Worm (Caenorhabditis elegans) whole organism, late embryonic: ENCODE results near the gene B0416.7.

Experiments used
- C08G9.2 ChIP-seq: sonication (generic microtip); optimal IDR thresholded peaks from 2 replicates; lab custom pipeline; 2016; ENCODE audit warnings: mild to moderate bottlenecking, missing genetic modification characterization, moderate library complexity, missing compliant biosample characterization
- C38D4.7 ChIP-seq: fragments of 200-800 bp; sonication (Bioruptor generic); optimal IDR thresholded peaks from 2 replicates; lab custom pipeline; 2018; ENCODE audit warnings: mild to moderate bottlenecking, missing genetic modification characterization, moderate library complexity, missing compliant biosample characterization
- ahr-1 ChIP-seq: sonication (generic microtip); optimal IDR thresholded peaks from 2 replicates; lab custom pipeline; 2016; ENCODE audit warnings: missing genetic modification characterization, missing compliant biosample characterization
- ceh-18 ChIP-seq: sonication (generic microtip); optimal IDR thresholded peaks from 2 replicates; lab custom pipeline; 2016; ENCODE audit warnings: missing genetic modification characterization, missing compliant biosample characterization
- ceh-19 ChIP-seq: fragments of 200-800 bp; sonication (Bioruptor generic); optimal IDR thresholded peaks from 2 replicates; lab custom pipeline; 2018; ENCODE audit warnings: mild to moderate bottlenecking, missing genetic modification characterization, missing compliant biosample characterization
- ceh-22 ChIP-seq: sonication (generic microtip); optimal IDR thresholded peaks from 2 replicates; lab custom pipeline; 2017; ENCODE audit warnings: missing biosample characterization, missing genetic modification characterization
- ceh-30 ChIP-seq: fragments of 150-350 bp; optimal IDR thresholded peaks from 2 replicates; lab custom pipeline; 2014; ENCODE audit warnings: missing biosample characterization, missing genetic modification characterization
- ceh-31 ChIP-seq: sonication (generic microtip); optimal IDR thresholded peaks from 2 replicates; lab custom pipeline; 2016; ENCODE audit warnings: missing genetic modification characterization, missing compliant biosample characterization
- ceh-9 ChIP-seq: sonication (generic microtip); optimal IDR thresholded peaks from 2 replicates; lab custom pipeline; 2016; ENCODE audit warnings: mild to moderate bottlenecking, missing genetic modification characterization, inconsistent platforms, missing compliant biosample characterization
- dmd-4 ChIP-seq: sonication (generic microtip); optimal IDR thresholded peaks from 2 replicates; lab custom pipeline; 2016; ENCODE audit warnings: borderline replicate concordance, missing genetic modification characterization, missing compliant biosample characterization
- eyg-1 ChIP-seq: sonication (generic microtip); optimal IDR thresholded peaks from 2 replicates; lab custom pipeline; 2016; ENCODE audit warnings: missing genotype, missing genetic modification characterization, missing compliant biosample characterization
- fkh-10 ChIP-seq: fragments of 150-350 bp; optimal IDR thresholded peaks from 2 replicates; lab custom pipeline; 2014; ENCODE audit warnings: missing biosample characterization, missing genetic modification reagents, missing genetic modification characterization
- hlh-13 ChIP-seq: fragments of 200-800 bp; sonication (Bioruptor generic); optimal IDR thresholded peaks from 2 replicates; lab custom pipeline; 2018; ENCODE audit warnings: mild to moderate bottlenecking, missing genetic modification characterization, missing compliant biosample characterization
- hlh-15 ChIP-seq: sonication (generic microtip); optimal IDR thresholded peaks from 2 replicates; lab custom pipeline; 2016; ENCODE audit warnings: missing genetic modification characterization, missing compliant biosample characterization
- lim-6 ChIP-seq: sonication (generic microtip); optimal IDR thresholded peaks from 2 replicates; lab custom pipeline; 2016; ENCODE audit warnings: missing genetic modification characterization, missing compliant biosample characterization
- nfya-1 ChIP-seq: sonication (generic microtip); optimal IDR thresholded peaks from 2 replicates; lab custom pipeline; 2017; ENCODE audit warnings: missing genetic modification characterization, mild to moderate bottlenecking, missing compliant biosample characterization, antibody characterized with exemption, moderate library complexity
- npax-4 ChIP-seq: sonication (generic microtip); optimal IDR thresholded peaks from 2 replicates; lab custom pipeline; 2016; ENCODE audit warnings: missing genetic modification characterization, missing compliant biosample characterization
- pax-1 ChIP-seq: fragments of 150-350 bp; optimal IDR thresholded peaks from 2 replicates; lab custom pipeline; 2014; ENCODE audit warnings: missing biosample characterization, missing genetic modification characterization
- sdc-2 ChIP-seq: sonication (generic microtip); optimal IDR thresholded peaks from 2 replicates; lab custom pipeline; 2016; ENCODE audit warnings: missing genotype, missing genetic modification characterization, missing compliant biosample characterization
- tbx-2 ChIP-seq: sonication (generic microtip); optimal IDR thresholded peaks from 2 replicates; lab custom pipeline; 2016; ENCODE audit warnings: missing genetic modification characterization, missing compliant biosample characterization
- ttx-3 ChIP-seq: sonication (generic microtip); optimal IDR thresholded peaks from 2 replicates; lab custom pipeline; 2016; ENCODE audit warnings: missing genetic modification reagents, missing genetic modification characterization, missing compliant biosample characterization
- unc-3 ChIP-seq, 2 experiments: fragments of 200-800 bp in 1 of 2; sonication (Bioruptor generic) in 1 of 2; sonication (generic microtip) in 1 of 2; conservative IDR thresholded peaks in 1 of 2; optimal IDR thresholded peaks in 1 of 2; 2 replicates each; pipeline versions ENCODE4 v1.3.6 to Lab custom; 2016 to 2022; ENCODE audit warnings: missing compliant biosample characterization in 2 of 2, missing genetic modification characterization in 2 of 2, missing genetic modification reagents in 1 of 2
- unc-42 ChIP-seq: sonication (generic microtip); optimal IDR thresholded peaks from 2 replicates; lab custom pipeline; 2016; ENCODE audit warnings: missing genotype, missing genetic modification characterization, missing compliant biosample characterization
- unc-55 ChIP-seq: sonication (generic microtip); optimal IDR thresholded peaks from 2 replicates; lab custom pipeline; 2017; ENCODE audit warnings: missing biosample characterization, missing genetic modification reagents, missing genetic modification characterization
- unc-86 ChIP-seq: sonication (generic microtip); optimal IDR thresholded peaks from 2 replicates; lab custom pipeline; 2016; ENCODE audit warnings: missing genetic modification characterization, missing compliant biosample characterization
- ztf-16 ChIP-seq: sonication (generic microtip); optimal IDR thresholded peaks from 2 replicates; lab custom pipeline; 2017; ENCODE audit warnings: missing genetic modification characterization, missing compliant biosample characterization

B0416.7 gene

ce11 chrX:9255993-9256392 is 41.7 kb downstream of the B0416.7 start:
- TF ChIP-seq fkh-10 (GFP tag; lab: Kevin White, UChicago) (no peak), sdc-2 (tag; lab: Kevin White, UChicago) (no peak), nfya-1 (tag; lab: Kevin White, UChicago) (no peak), ztf-16 (tag; lab: Kevin White, UChicago) (no peak), C38D4.7 (no peak)

ce11 chrX:9251488-9251887 is 46.2 kb downstream of the B0416.7 start, which contains the start of gene pes-8:
Gene pes-8, plus strand, starts transcription at chrX:9251788.
- TF ChIP-seq hlh-13 (GFP tag; lab: Kevin White, UChicago) (no peak), dmd-4 (tag; lab: Kevin White, UChicago) (no peak), sdc-2 (tag; lab: Kevin White, UChicago) (no peak), pax-1 (tag; lab: Kevin White, UChicago) (no peak), ttx-3 (tag; lab: Kevin White, UChicago) (no peak), ztf-16 (tag; lab: Kevin White, UChicago) (no peak), ceh-18 (tag; lab: Kevin White, UChicago) (no peak), C08G9.2 (tag; lab: Kevin White, UChicago) (no peak), ceh-31 (tag; lab: Kevin White, UChicago) (no peak), unc-55 (GFP tag; lab: Kevin White, UChicago) (no peak), ceh-9 (tag; lab: Kevin White, UChicago) (no peak), ahr-1 (no peak), lim-6 (tag; lab: Kevin White, UChicago) (no peak), unc-86 (tag; lab: Kevin White, UChicago) (no peak), ceh-30 (tag; lab: Kevin White, UChicago) (no peak), eyg-1 (no peak), unc-42 (tag; lab: Kevin White, UChicago) (no peak), unc-3 (GFP tag; conservative IDR thresholded peaks at IDR 0.05; lab: Robert Waterston, UW) (no peak), unc-3 (tag; optimal IDR thresholded peaks at IDR 0.05; lab: Kevin White, UChicago) (no peak), ceh-22 (tag; lab: Kevin White, UChicago) (no peak)

ce11 chrX:9248083-9248805 is 49.5 kb downstream of the B0416.7 start:
- TF ChIP-seq npax-4 (no peak), hlh-15 (tag; lab: Kevin White, UChicago) (no peak), ceh-19 (GFP tag; lab: Kevin White, UChicago) (no peak), tbx-2 (tag; lab: Kevin White, UChicago) (no peak), fkh-10 (GFP tag; lab: Kevin White, UChicago) (no peak)
